Worm (Caenorhabditis elegans): ENCODE measurements around the gene hlh-13.
A peak's percentile ranks its signal among the peaks of the same experiment; 100 is the strongest.

The hlh-13 gene

DNA sequence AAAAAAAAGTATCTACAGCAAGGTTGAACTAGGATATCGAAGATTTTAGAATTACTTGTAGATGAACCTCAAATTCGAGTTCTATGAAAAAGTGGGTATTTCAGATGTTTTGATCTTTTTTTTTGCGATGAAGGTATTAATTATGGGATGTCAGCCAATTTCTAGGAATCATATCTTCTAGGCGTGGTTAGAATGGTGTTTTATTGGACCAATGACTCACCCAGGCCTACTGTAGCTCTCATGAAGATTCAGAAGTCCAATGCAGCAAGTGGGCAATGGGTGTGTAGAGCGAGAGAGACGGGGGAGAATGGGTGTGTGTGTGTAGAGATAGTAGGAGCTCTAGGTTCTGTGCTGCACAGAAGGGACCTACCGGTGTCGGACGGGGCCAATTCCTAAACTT, 26.8 kb upstream of the hlh-13 start (continued):
- TF ChIP-seq lin-13 (GFP tag; optimal IDR thresholded peaks at IDR 0.05) (no peak), ces-1 (GFP tag; optimal IDR thresholded peaks at IDR 0.05) (no peak), grh-1 (GFP tag; IDR thresholded peaks at IDR 0.05) (no peak), ceh-8 (GFP tag; optimal IDR thresholded peaks at IDR 0.05) (no peak), jun-1 (tag; optimal IDR thresholded peaks at IDR 0.05) (no peak), mef-2 (tag; optimal IDR thresholded peaks at IDR 0.05) (no peak), hlh-17 (GFP tag; optimal IDR thresholded peaks at IDR 0.05; ENCODE audit: borderline replicate concordance) (no peak), sup-37 (GFP tag; optimal IDR thresholded peaks at IDR 0.05) (no peak), blmp-1 (tag; optimal IDR thresholded peaks at IDR 0.05) (no peak), mep-1 (tag; optimal IDR thresholded peaks at IDR 0.05) (peak; percentile 49), alr-1 (tag; optimal IDR thresholded peaks at IDR 0.05; ENCODE audit: borderline replicate concordance) (no peak), tbx-2 (tag; optimal IDR thresholded peaks at IDR 0.05) (no peak), nhr-90 (tag; optimal IDR thresholded peaks at IDR 0.05; ENCODE audit: poor library complexity) (no peak), rnt-1 (tag; optimal IDR thresholded peaks at IDR 0.05) (peak; percentile 28), hpl-2 (GFP tag; optimal IDR thresholded peaks at IDR 0.05) (no peak), nhr-20 (tag; optimal IDR thresholded peaks at IDR 0.05) (no peak), ceh-88 (GFP tag; IDR thresholded peaks at IDR 0.05) (no peak), nhr-12 (tag; optimal IDR thresholded peaks at IDR 0.05) (no peak), nhr-77 (tag; optimal IDR thresholded peaks at IDR 0.05) (no peak)

DNA sequence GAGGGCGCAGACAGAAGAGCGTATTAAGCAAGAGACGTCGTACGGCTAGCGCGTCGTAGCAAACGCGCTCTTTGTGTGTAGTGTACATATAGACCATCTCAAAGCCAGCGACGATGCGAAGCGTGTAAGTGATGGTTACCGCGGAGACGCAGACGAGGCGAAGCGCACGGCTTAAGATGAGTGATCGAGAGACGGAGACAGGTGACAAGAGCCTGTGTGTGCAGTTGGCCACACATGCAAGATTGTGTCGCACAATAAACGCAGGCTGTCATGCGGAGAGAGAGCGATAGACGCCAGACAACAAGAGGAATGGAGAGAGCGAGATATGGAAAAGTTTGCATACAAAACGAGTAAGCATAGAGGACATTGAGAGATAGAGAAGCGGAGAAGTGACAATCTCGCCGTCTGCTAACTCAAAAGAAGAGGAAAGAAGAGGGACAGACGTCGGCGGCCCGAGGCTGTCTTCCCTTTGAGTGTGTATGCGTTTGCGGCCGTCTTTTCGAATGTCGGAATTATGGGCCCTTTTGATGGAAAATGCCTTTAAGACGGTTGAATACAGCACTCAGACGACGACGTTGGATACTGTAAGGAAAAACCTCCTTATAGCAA, 26.2 kb upstream of the hlh-13 start:
- TF ChIP-seq C34B4.2 (tag; optimal IDR thresholded peaks at IDR 0.05) = no peak
- TF ChIP-seq fkh-4 (tag; optimal IDR thresholded peaks at IDR 0.05; ENCODE audit: borderline replicate concordance) = peak; percentile 61
- peak; percentile 88 for TF ChIP-seq elt-2 (tag; optimal IDR thresholded peaks at IDR 0.05)
- peak; percentile 50 for TF ChIP-seq efl-3 (GFP tag; optimal IDR thresholded peaks at IDR 0.05)
- peak; percentile 45 to 51 (median 49) for TF ChIP-seq ceh-82 (tag; optimal IDR thresholded peaks at IDR 0.05)
- no peak for TF ChIP-seq F16B12.6 (tag; optimal IDR thresholded peaks at IDR 0.05)
- no peak for TF ChIP-seq aly-2 (tag; optimal IDR thresholded peaks at IDR 0.05)
- TF ChIP-seq lir-3 (tag; optimal IDR thresholded peaks at IDR 0.05; ENCODE audit: poor library complexity) = peak; percentile 71
- TF ChIP-seq lin-13 (GFP tag; optimal IDR thresholded peaks at IDR 0.05) = peak; percentile 59
- TF ChIP-seq ceh-90 (tag; optimal IDR thresholded peaks at IDR 0.05) = peak; percentile 32
- peak; percentile 65 for TF ChIP-seq ama-1 (optimal IDR thresholded peaks at IDR 0.05)
- TF ChIP-seq dpl-1 (GFP tag; optimal IDR thresholded peaks at IDR 0.05) = peak; percentile 19 to 45 (median 22)
- TF ChIP-seq blmp-1 (tag; optimal IDR thresholded peaks at IDR 0.05) = peak; percentile 6
- TF ChIP-seq vab-15 (tag; optimal IDR thresholded peaks at IDR 0.05) = peak; percentile 9
- TF ChIP-seq alr-1 (tag; optimal IDR thresholded peaks at IDR 0.05; ENCODE audit: borderline replicate concordance) = no peak
- peak; percentile 99 for TF ChIP-seq nhr-85 (tag)
- TF ChIP-seq unc-86 (tag; optimal IDR thresholded peaks at IDR 0.05) = peak; percentile 98
- peak; percentile 91 for TF ChIP-seq hpl-2 (GFP tag; optimal IDR thresholded peaks at IDR 0.05)
- TF ChIP-seq lin-35 (GFP tag; optimal IDR thresholded peaks at IDR 0.05) = peak; percentile 53 to 68
- TF ChIP-seq lin-15B (tag; optimal IDR thresholded peaks at IDR 0.05) = no peak
- no peak for TF ChIP-seq fkh-10 (GFP tag; optimal IDR thresholded peaks at IDR 0.05)
- peak; percentile 67 for TF ChIP-seq mab-9 (GFP tag; IDR thresholded peaks at IDR 0.05)
- no peak for TF ChIP-seq nhr-237 (tag; optimal IDR thresholded peaks at IDR 0.05)
- peak; percentile 81 for TF ChIP-seq isw-1 (GFP tag; IDR thresholded peaks at IDR 0.05)
- TF ChIP-seq fos-1 (tag; optimal IDR thresholded peaks at IDR 0.05) = peak; percentile 54
- TF ChIP-seq sox-4 (tag; optimal IDR thresholded peaks at IDR 0.05) = peak; percentile 94
- no peak for TF ChIP-seq unc-62 (GFP tag; optimal IDR thresholded peaks at IDR 0.05)
- peak; percentile 97 for TF ChIP-seq nhr-47 (tag; optimal IDR thresholded peaks at IDR 0.05)
- peak; percentile 65 for TF ChIP-seq mep-1 (tag; optimal IDR thresholded peaks at IDR 0.05)
- peak in 1 of 2 experiments; percentile 54 for TF ChIP-seq mdl-1 (tag; optimal IDR thresholded peaks at IDR 0.05)
- no peak for TF ChIP-seq nhr-84 (tag; optimal IDR thresholded peaks at IDR 0.05)
- TF ChIP-seq tbx-2 (tag; optimal IDR thresholded peaks at IDR 0.05) = peak; percentile 97
- peak in 1 of 2 experiments; percentile 92 for TF ChIP-seq ztf-11 (tag; optimal IDR thresholded peaks at IDR 0.05)
- peak; percentile 96 for TF ChIP-seq lin-14 (GFP tag; optimal IDR thresholded peaks at IDR 0.05)
- peak; percentile 44 for TF ChIP-seq ceh-8 (GFP tag; optimal IDR thresholded peaks at IDR 0.05)
- no peak for TF ChIP-seq skn-1 (tag; optimal IDR thresholded peaks at IDR 0.05)
- TF ChIP-seq ceh-63 (GFP tag; optimal IDR thresholded peaks at IDR 0.05) = no peak
- TF ChIP-seq pax-3 (tag; optimal IDR thresholded peaks at IDR 0.05) = peak; percentile 86

All from whole organism, L1 larva.